Fruit fly (Drosophila melanogaster): ENCODE measurements around the gene kmr.
A peak's percentile ranks its signal among the peaks of the same experiment; 100 is the strongest.

kmr gene

dm6 chr3R:13806710-13807093 is 91.7 kb downstream of the kmr start (continued):
- TF ChIP-seq CG17385 (GFP tag; optimal IDR thresholded peaks at IDR 0.05), result no peak
- peak; percentile 7 for TF ChIP-seq phol (tag; optimal IDR thresholded peaks at IDR 0.05)
- TF ChIP-seq eve (GFP tag; optimal IDR thresholded peaks at IDR 0.05), result peak in 1 of 2 experiments; percentile 46
- peak; percentile 18 for TF ChIP-seq CG2678 (tag; optimal IDR thresholded peaks at IDR 0.05)
- TF ChIP-seq CG11504 (tag; optimal IDR thresholded peaks at IDR 0.05), result peak; percentile 28

- peak; percentile 59 for TF ChIP-seq crol (GFP tag; IDR thresholded peaks at IDR 0.05)
- TF ChIP-seq luna (GFP tag; optimal IDR thresholded peaks at IDR 0.05), result no peak
- peak; percentile 26 for TF ChIP-seq Ets65A (GFP tag)
These were observed 92.3 kb downstream of the kmr start for dm6 chr3R:13807330-13807729.

DNA sequence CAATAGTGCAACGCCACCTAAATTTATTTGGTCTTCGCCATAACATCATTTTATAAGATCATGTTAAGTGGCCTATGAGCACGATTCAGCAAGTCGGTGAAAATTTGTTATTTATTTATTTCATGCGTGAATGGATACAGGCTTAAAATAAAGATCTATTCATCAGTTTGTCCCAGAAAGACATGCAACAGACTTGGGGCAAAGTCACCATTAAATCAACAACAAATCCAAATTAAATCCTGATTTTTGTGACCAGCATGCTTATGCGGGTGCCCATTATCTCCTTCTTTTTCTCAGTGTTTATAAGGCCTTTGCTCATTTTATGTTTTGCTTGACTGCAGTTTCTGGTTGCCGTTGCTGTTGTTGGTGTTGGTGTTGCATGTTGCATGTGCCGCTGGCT is 92.9 kb downstream of the kmr start:
- TF ChIP-seq CG4730 (GFP tag; IDR thresholded peaks at IDR 0.05) (no peak), nmo (GFP tag; optimal IDR thresholded peaks at IDR 0.05) (peak; percentile 14), prd (optimal IDR thresholded peaks at IDR 0.05) (no peak), prd (GFP tag; IDR thresholded peaks at IDR 0.05) (no peak), Hr78 (GFP tag; optimal IDR thresholded peaks at IDR 0.05) (no peak), CG9437 (GFP tag; optimal IDR thresholded peaks at IDR 0.05) (no peak), CG11456 (GFP tag; IDR thresholded peaks at IDR 0.05) (no peak), Drgx (GFP tag; IDR thresholded peaks at IDR 0.05) (0 out of 2 replicates have a peak, but pooled peaks have one; percentile 45), CG17361 (GFP tag; IDR thresholded peaks at IDR 0.05) (0 out of 3 replicates have a peak, but pooled peaks have one; percentile 18), zen2 (GFP tag; IDR thresholded peaks at IDR 0.05; ENCODE audit: partially characterized antibody) (no peak), NFAT (GFP tag; IDR thresholded peaks at IDR 0.05) (no peak), sens (GFP tag) (peak; percentile 42), Xrp1 (GFP tag; IDR thresholded peaks at IDR 0.05) (no peak), gsb-n (tag; optimal IDR thresholded peaks at IDR 0.05) (no peak), yki (optimal IDR thresholded peaks at IDR 0.05) (no peak), ATbp (GFP tag; optimal IDR thresholded peaks at IDR 0.05) (no peak), bsh (GFP tag; optimal IDR thresholded peaks at IDR 0.05) (peak in 1 of 2 experiments; percentile 38), CG11247 (GFP tag; IDR thresholded peaks at IDR 0.05) (no peak), CG4282 (GFP tag; optimal IDR thresholded peaks at IDR 0.05) (no peak), wdn (GFP tag; IDR thresholded peaks at IDR 0.05) (no peak), Nf-YC (tag; optimal IDR thresholded peaks at IDR 0.05) (no peak), dimm (GFP tag; IDR thresholded peaks at IDR 0.05) (no peak)

DNA sequence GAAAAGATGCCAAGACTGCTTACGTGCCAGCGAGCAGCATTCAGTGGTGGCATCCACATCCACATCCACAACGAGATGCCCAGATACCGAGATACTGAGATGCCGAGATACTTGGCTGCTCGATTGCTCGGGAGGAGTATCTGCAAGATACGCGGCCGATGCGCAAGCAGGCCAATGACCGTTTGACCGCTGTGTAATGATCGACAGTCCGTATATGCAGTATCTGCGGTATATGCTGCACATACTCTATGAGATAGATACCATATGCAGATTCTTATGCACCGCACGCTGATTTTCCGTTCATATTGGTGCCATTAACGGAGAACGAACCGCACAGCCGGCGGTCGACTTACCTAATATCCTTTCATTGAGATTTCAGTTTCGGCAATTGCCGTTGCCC is 94.3 kb downstream of the kmr start:
- peak; percentile 79 for TF ChIP-seq CG15479 (GFP tag; optimal IDR thresholded peaks at IDR 0.05)
- peak; percentile 76 for TF ChIP-seq twi (tag; optimal IDR thresholded peaks at IDR 0.05)
- TF ChIP-seq Deaf1 (tag; optimal IDR thresholded peaks at IDR 0.05), result no peak

dm6 chr3R:13810308-13810707 is 95.3 kb downstream of the kmr start:
- TF ChIP-seq CG7928 (GFP tag; optimal IDR thresholded peaks at IDR 0.05) (no peak), H2.0 (GFP tag; IDR thresholded peaks at IDR 0.05) (no peak), Tbp (GFP tag; optimal IDR thresholded peaks at IDR 0.05) (no peak), CG9609 (GFP tag; optimal IDR thresholded peaks at IDR 0.05) (no peak), psq (GFP tag; optimal IDR thresholded peaks at IDR 0.05) (no peak), pita (GFP tag; optimal IDR thresholded peaks at IDR 0.05) (no peak), CG1602 (GFP tag; optimal IDR thresholded peaks at IDR 0.05) (no peak), cato (GFP tag; optimal IDR thresholded peaks at IDR 0.05; ENCODE audit: borderline replicate concordance) (no peak), CG6689 (GFP tag; IDR thresholded peaks at IDR 0.05) (no peak), CG8765 (GFP tag; IDR thresholded peaks at IDR 0.05) (no peak), fd3F (GFP tag; optimal IDR thresholded peaks at IDR 0.05) (no peak), Antp (GFP tag; optimal IDR thresholded peaks at IDR 0.05) (no peak), ara (GFP tag; IDR thresholded peaks at IDR 0.05) (no peak), pnt (GFP tag; optimal IDR thresholded peaks at IDR 0.05) (no peak), Ada2b (GFP tag; IDR thresholded peaks at IDR 0.05) (no peak), CG3281 (GFP tag; optimal IDR thresholded peaks at IDR 0.05) (no peak)
